Fruit fly (Drosophila melanogaster) whole organism, prepupa: ENCODE data around the gene Ask1.
A peak's percentile ranks its signal among the peaks of the same experiment; 100 is the strongest.

ENCODE experiments used
- Blimp-1 ChIP-seq: fragments of 200-800 bp; sonication (Bioruptor generic); optimal IDR thresholded peaks from 3 replicates; lab custom pipeline; 2017; ENCODE audit warnings: missing biosample characterization, missing genetic modification characterization, mild to moderate bottlenecking, moderate library complexity, missing genetic modification reagents
- CG10669 ChIP-seq: fragments of 200-800 bp; sonication (Bioruptor generic); optimal IDR thresholded peaks from 3 replicates; lab custom pipeline; 2018; ENCODE audit warnings: missing biosample characterization, mild to moderate bottlenecking, missing genetic modification characterization, moderate library complexity
- CG11762 ChIP-seq: fragments of 200-800 bp; sonication (Bioruptor generic); optimal IDR thresholded peaks from 3 replicates; lab custom pipeline; 2016; ENCODE audit warnings: missing biosample characterization, missing genetic modification characterization; ENCODE audit not compliant: insufficient read depth
- CG11902 ChIP-seq: fragments of 200-800 bp; sonication (Bioruptor generic); optimal IDR thresholded peaks from 3 replicates; lab custom pipeline; 2016; ENCODE audit warnings: missing biosample characterization, missing genetic modification characterization
- CG15336 ChIP-seq: fragments of 200-800 bp; sonication (Bioruptor generic); IDR thresholded peaks from 2 replicates; pipeline ENCODE4 v1.3.6; 2022; ENCODE audit warnings: missing biosample characterization, missing genetic modification characterization
- CG1621 ChIP-seq: fragments of 200-800 bp; sonication (Bioruptor generic); optimal IDR thresholded peaks from 3 replicates; lab custom pipeline; 2018; ENCODE audit warnings: missing biosample characterization, mild to moderate bottlenecking, missing genetic modification characterization
- CG16779 ChIP-seq: fragments of 200-800 bp; sonication (Bioruptor generic); optimal IDR thresholded peaks from 3 replicates; lab custom pipeline; 2017; ENCODE audit warnings: missing biosample characterization, mild to moderate bottlenecking, missing genetic modification characterization
- CG31627 ChIP-seq: fragments of 200-800 bp; sonication (Bioruptor generic); optimal IDR thresholded peaks from 3 replicates; lab custom pipeline; 2016; ENCODE audit warnings: missing biosample characterization, missing genetic modification characterization
- CG32006 ChIP-seq: fragments of 200-800 bp; sonication (Bioruptor generic); optimal IDR thresholded peaks from 3 replicates; lab custom pipeline; 2017; ENCODE audit warnings: missing biosample characterization, mild to moderate bottlenecking, missing genetic modification characterization
- CG34406 ChIP-seq: fragments of 200-800 bp; sonication (Bioruptor generic); optimal IDR thresholded peaks from 3 replicates; lab custom pipeline; 2016; ENCODE audit warnings: missing biosample characterization, missing genetic modification characterization
- CG3919 ChIP-seq: fragments of 200-800 bp; sonication (Bioruptor generic); optimal IDR thresholded peaks from 3 replicates; lab custom pipeline; 2016; ENCODE audit warnings: missing biosample characterization, missing genetic modification characterization
- CG4318 ChIP-seq: fragments of 200-800 bp; sonication (Bioruptor generic); optimal IDR thresholded peaks from 3 replicates; lab custom pipeline; 2017; ENCODE audit warnings: missing biosample characterization, mild to moderate bottlenecking, missing genetic modification characterization
- CG6163 ChIP-seq: fragments of 200-800 bp; sonication (Bioruptor generic); IDR thresholded peaks from 3 replicates; pipeline ENCODE4 v1.3.6; 2022; ENCODE audit warnings: missing biosample characterization, missing genetic modification characterization
- CG6276 ChIP-seq: fragments of 200-800 bp; sonication (Bioruptor generic); optimal IDR thresholded peaks from 2 replicates; lab custom pipeline; 2017; ENCODE audit warnings: missing biosample characterization, mild to moderate bottlenecking, missing genetic modification characterization
- CG6792 ChIP-seq: fragments of 200-800 bp; sonication (Bioruptor generic); optimal IDR thresholded peaks from 3 replicates; lab custom pipeline; 2016; ENCODE audit warnings: missing biosample characterization, missing genetic modification characterization
- CG6808 ChIP-seq: fragments of 200-800 bp; sonication (Bioruptor generic); optimal IDR thresholded peaks from 3 replicates; lab custom pipeline; 2017; ENCODE audit warnings: missing biosample characterization, missing genetic modification characterization, mild to moderate bottlenecking, moderate library complexity, missing genetic modification reagents
- CG6854 ChIP-seq: fragments of 200-800 bp; sonication (Bioruptor generic); optimal IDR thresholded peaks from 2 replicates; lab custom pipeline; 2017; ENCODE audit warnings: missing biosample characterization, mild to moderate bottlenecking, missing genetic modification characterization
- CG7368 ChIP-seq: fragments of 200-800 bp; sonication (Bioruptor generic); optimal IDR thresholded peaks from 3 replicates; lab custom pipeline; 2016; ENCODE audit warnings: missing biosample characterization, missing genetic modification characterization
- CG8119 ChIP-seq: fragments of 200-800 bp; sonication (Bioruptor generic); IDR thresholded peaks from 3 replicates; pipeline ENCODE4 v1.3.6; 2022; ENCODE audit warnings: missing biosample characterization, missing genetic modification characterization
- CG8632 ChIP-seq: fragments of 200-800 bp; sonication (Bioruptor generic); optimal IDR thresholded peaks from 3 replicates; lab custom pipeline; 2016; ENCODE audit warnings: missing biosample characterization, missing genetic modification characterization
- Eip75B ChIP-seq: fragments of 200-800 bp; sonication (Bioruptor generic); optimal IDR thresholded peaks from 3 replicates; lab custom pipeline; 2016; ENCODE audit warnings: missing biosample characterization, missing genetic modification characterization
- Eip78C ChIP-seq: fragments of 200-800 bp; sonication (Bioruptor generic); peaks from one replicate; lab custom pipeline; 2016; ENCODE audit warnings: missing biosample characterization, missing genetic modification characterization
- Ets21C ChIP-seq: fragments of 200-800 bp; sonication (Bioruptor generic); optimal IDR thresholded peaks from 3 replicates; lab custom pipeline; 2016; ENCODE audit warnings: missing biosample characterization, missing genetic modification characterization
- Ets96B ChIP-seq: fragments of 200-800 bp; optimal IDR thresholded peaks from 2 replicates; lab custom pipeline; 2019; ENCODE audit warnings: missing biosample characterization, mild to moderate bottlenecking, missing genetic modification characterization, moderate library complexity
- Hr39 ChIP-seq: fragments of 200-800 bp; sonication (Bioruptor generic); optimal IDR thresholded peaks from 2 replicates; lab custom pipeline; 2016; ENCODE audit warnings: missing biosample characterization, missing genetic modification characterization
- Hr4 ChIP-seq: fragments of 200-800 bp; sonication (Bioruptor generic); optimal IDR thresholded peaks from 3 replicates; lab custom pipeline; 2016; ENCODE audit warnings: missing biosample characterization, missing genetic modification characterization
- Lpt ChIP-seq: fragments of 200-800 bp; sonication (Bioruptor generic); optimal IDR thresholded peaks from 3 replicates; lab custom pipeline; 2016; ENCODE audit warnings: missing biosample characterization, missing genetic modification characterization
- Met ChIP-seq: fragments of 200-800 bp; sonication (Bioruptor generic); optimal IDR thresholded peaks from 3 replicates; lab custom pipeline; 2016; ENCODE audit warnings: missing biosample characterization, missing genetic modification characterization
- OdsH ChIP-seq: fragments of 200-800 bp; sonication (Bioruptor generic); optimal IDR thresholded peaks from 3 replicates; lab custom pipeline; 2016; ENCODE audit warnings: missing biosample characterization, missing genetic modification characterization
- Smox ChIP-seq: fragments of 200-800 bp; sonication (Bioruptor generic); optimal IDR thresholded peaks from 3 replicates; lab custom pipeline; 2016; ENCODE audit warnings: missing biosample characterization, missing genetic modification characterization
- Sox14 ChIP-seq: fragments of 200-800 bp; sonication (Bioruptor generic); optimal IDR thresholded peaks from 3 replicates; lab custom pipeline; 2016; ENCODE audit warnings: missing biosample characterization, missing genetic modification characterization
- Sox15 ChIP-seq: fragments of 200-800 bp; sonication (Bioruptor generic); optimal IDR thresholded peaks from 3 replicates; lab custom pipeline; 2016; ENCODE audit warnings: missing biosample characterization, missing genetic modification characterization
- acj6 ChIP-seq: fragments of 200-800 bp; sonication (Bioruptor generic); optimal IDR thresholded peaks from 3 replicates; lab custom pipeline; 2016; ENCODE audit warnings: missing biosample characterization, missing genetic modification characterization
- cyc ChIP-seq: fragments of 200-800 bp; sonication (Bioruptor generic); optimal IDR thresholded peaks from 3 replicates; lab custom pipeline; 2016; ENCODE audit warnings: missing biosample characterization, missing genetic modification characterization
- eg ChIP-seq: fragments of 200-800 bp; sonication (Bioruptor generic); IDR thresholded peaks from 3 replicates; pipeline ENCODE4 v1.3.6; 2022; ENCODE audit warnings: missing biosample characterization, missing genetic modification characterization
- esn ChIP-seq: fragments of 200-800 bp; sonication (Bioruptor generic); optimal IDR thresholded peaks from 2 replicates; lab custom pipeline; 2016; ENCODE audit warnings: missing biosample characterization, mild to moderate bottlenecking, missing genetic modification characterization, moderate library complexity
- fd59A ChIP-seq: fragments of 200-800 bp; sonication (Bioruptor generic); optimal IDR thresholded peaks from 2 replicates; lab custom pipeline; 2017; ENCODE audit warnings: missing biosample characterization, mild to moderate bottlenecking, missing genetic modification characterization, missing genetic modification reagents
- fd85E ChIP-seq: fragments of 200-800 bp; sonication (Bioruptor generic); optimal IDR thresholded peaks from 3 replicates; lab custom pipeline; 2016; ENCODE audit warnings: missing biosample characterization, missing genetic modification characterization
- fkh ChIP-seq: fragments of 200-800 bp; sonication (Bioruptor generic); optimal IDR thresholded peaks from 3 replicates; lab custom pipeline; 2017; ENCODE audit warnings: missing biosample characterization, mild to moderate bottlenecking, missing genetic modification characterization, moderate library complexity
- lz ChIP-seq: fragments of 200-800 bp; sonication (Bioruptor generic); optimal IDR thresholded peaks from 3 replicates; lab custom pipeline; 2016; ENCODE audit warnings: missing biosample characterization, missing genetic modification characterization
- net ChIP-seq: fragments of 200-800 bp; sonication (Bioruptor generic); optimal IDR thresholded peaks from 3 replicates; lab custom pipeline; 2016; ENCODE audit warnings: missing biosample characterization, missing genetic modification characterization
- pdm3 ChIP-seq: fragments of 200-800 bp; sonication (Bioruptor generic); optimal IDR thresholded peaks from 3 replicates; lab custom pipeline; 2016; ENCODE audit warnings: missing biosample characterization, missing genetic modification characterization
- salr ChIP-seq, 2 experiments: fragments of 200-800 bp; sonication (Bioruptor generic); optimal IDR thresholded peaks; 3 replicates each; lab custom pipeline; 2016 to 2018; ENCODE audit warnings: missing biosample characterization in 2 of 2, missing genetic modification characterization in 2 of 2, mild to moderate bottlenecking in 1 of 2
- spab ChIP-seq: fragments of 200-800 bp; sonication (Bioruptor generic); optimal IDR thresholded peaks from 2 replicates; lab custom pipeline; 2017; ENCODE audit warnings: missing biosample characterization, mild to moderate bottlenecking, missing genetic modification characterization, missing genetic modification reagents
- ss ChIP-seq, 2 experiments: fragments of 200-800 bp; sonication (Bioruptor generic); optimal IDR thresholded peaks; 2 replicates in 1 of 2; 3 replicates in 1 of 2; lab custom pipeline; 2017 to 2018; ENCODE audit warnings: mild to moderate bottlenecking in 2 of 2, missing biosample characterization in 2 of 2, missing genetic modification characterization in 2 of 2, moderate library complexity in 1 of 2
- topi ChIP-seq: fragments of 200-800 bp; sonication (Bioruptor generic); optimal IDR thresholded peaks from 3 replicates; lab custom pipeline; 2016; ENCODE audit warnings: missing biosample characterization, missing genetic modification characterization
- vri ChIP-seq: fragments of 200-800 bp; sonication (Bioruptor generic); optimal IDR thresholded peaks from 3 replicates; lab custom pipeline; 2016; ENCODE audit warnings: missing biosample characterization, mild to moderate bottlenecking, missing genetic modification characterization

Gene Ask1

dm6 chr3R:19877427-19878076 lies 2.0 kb upstream of the Ask1 start, which contains the start of the genes CG17186 and Arc42 (continued):
- TF ChIP-seq CG10669 (GFP tag; lab: Kevin White, UChicago) = peak; percentile 26
- TF ChIP-seq Eip78C (GFP tag; lab: Kevin White, UChicago) = peak; percentile 72
- no peak for TF ChIP-seq Sox15 (GFP tag; lab: Kevin White, UChicago)
- no peak for TF ChIP-seq CG4318 (GFP tag; lab: Kevin White, UChicago)
- TF ChIP-seq CG11762 (GFP tag; lab: Kevin White, UChicago) = no peak
- TF ChIP-seq Lpt = no peak
- peak; percentile 17 for TF ChIP-seq CG3919 (GFP tag; lab: Kevin White, UChicago)
- no peak for TF ChIP-seq fd85E (GFP tag; lab: Kevin White, UChicago)
- peak; percentile 33 for TF ChIP-seq Smox (GFP tag; lab: Kevin White, UChicago)
- no peak for TF ChIP-seq CG34406 (GFP tag; lab: Kevin White, UChicago)
- peak; percentile 78 for TF ChIP-seq CG6276 (GFP tag; lab: Kevin White, UChicago)
- peak; percentile 62 for TF ChIP-seq CG16779 (tag; lab: Kevin White, UChicago)
- TF ChIP-seq CG15336 (GFP tag; lab: Robert Waterston, UW) = 0 out of 2 replicates have a peak, but pooled peaks have one; percentile 15
- TF ChIP-seq fkh (GFP tag; lab: Kevin White, UChicago) = peak; percentile 43
- TF ChIP-seq Hr39 (GFP tag; lab: Kevin White, UChicago) = peak; percentile 6
- TF ChIP-seq Met (GFP tag; lab: Kevin White, UChicago) = peak; percentile 46
- TF ChIP-seq spab (GFP tag; lab: Kevin White, UChicago) = peak; percentile 43
- TF ChIP-seq Blimp-1 = no peak
- peak; percentile 28 for TF ChIP-seq Sox14
- no peak for TF ChIP-seq CG6163 (GFP tag; lab: Robert Waterston, UW)
- peak; percentile 47 for TF ChIP-seq CG6854 (GFP tag; lab: Kevin White, UChicago)
- TF ChIP-seq CG31627 (GFP tag; lab: Kevin White, UChicago) = peak; percentile 1
- TF ChIP-seq acj6 (GFP tag; lab: Kevin White, UChicago) = peak; percentile 19
- TF ChIP-seq CG1621 = peak; percentile 10
- peak; percentile 41; the same call in 1 of the 3 replicates for TF ChIP-seq eg
- no peak for TF ChIP-seq Ets21C (GFP tag; lab: Kevin White, UChicago)
- TF ChIP-seq CG32006 = no peak
- no peak for TF ChIP-seq CG8632 (GFP tag; lab: Kevin White, UChicago)
- TF ChIP-seq salr (GFP tag; optimal IDR thresholded peaks at IDR 0.05; lab: Kevin White, UChicago) = no peak
- peak; percentile 46 for TF ChIP-seq lz (GFP tag; lab: Kevin White, UChicago)
- TF ChIP-seq pdm3 = no peak
- TF ChIP-seq Eip75B (GFP tag; lab: Kevin White, UChicago) = peak; percentile 45
- TF ChIP-seq, all 60 proteins: peak for 33

- TF ChIP-seq CG8119 (peak; percentile 33; the same call in 1 of the 3 replicates), CG6808 (GFP tag; lab: Kevin White, UChicago) (peak; percentile 38), ss (GFP tag; optimal IDR thresholded peaks at IDR 0.05; lab: Kevin White, UChicago) (peak in 1 of 2 experiments; percentile 52), OdsH (GFP tag; lab: Kevin White, UChicago) (peak; percentile 11), CG6854 (GFP tag; lab: Kevin White, UChicago) (peak; percentile 38), CG8632 (GFP tag; lab: Kevin White, UChicago) (no peak), vri (peak; percentile 48), CG15336 (GFP tag; lab: Robert Waterston, UW) (peak; percentile 50), fkh (GFP tag; lab: Kevin White, UChicago) (peak; percentile 10), Eip78C (GFP tag; lab: Kevin White, UChicago) (peak; percentile 85), Eip75B (GFP tag; lab: Kevin White, UChicago) (no peak), fd59A (no peak), CG11902 (GFP tag; lab: Kevin White, UChicago) (no peak), Ets96B (tag; lab: Kevin White, UChicago) (peak; percentile 18), CG6792 (GFP tag; lab: Kevin White, UChicago) (no peak), CG7368 (peak; percentile 5), Sox14 (peak; percentile 39), eg (peak; percentile 50; the same call in 1 of the 3 replicates), CG6163 (GFP tag; lab: Robert Waterston, UW) (peak; percentile 31; the same call in 1 of the 3 replicates), Hr4 (GFP tag; lab: Kevin White, UChicago) (peak; percentile 7), CG1621 (no peak), esn (peak; percentile 45), net (GFP tag; lab: Kevin White, UChicago) (peak; percentile 51), CG32006 (peak; percentile 36), cyc (GFP tag; lab: Kevin White, UChicago) (peak; percentile 13), topi (GFP tag; lab: Kevin White, UChicago) (peak; percentile 25), CG31627 (GFP tag; lab: Kevin White, UChicago) (peak; percentile 38), CG11762 (GFP tag; lab: Kevin White, UChicago) (no peak)
Measured at dm6 chr3R:19880431-19880939, 966 bp downstream of the Ask1 start.
